Fruit fly (Drosophila melanogaster) whole organism, embryonic: ENCODE data around the gene CG18095.

Experiments used
- Abd-B ChIP-seq: fragments of 200-800 bp; sonication (Bioruptor generic); optimal IDR thresholded peaks from 2 replicates; lab custom pipeline; 2018; ENCODE audit warnings: missing biosample characterization, mild to moderate bottlenecking, missing genetic modification characterization, moderate library complexity
- Aef1 ChIP-seq: fragments of 200-800 bp; sonication (Bioruptor generic); IDR thresholded peaks from 3 replicates; pipeline ENCODE4 v1.3.6; 2022; ENCODE audit warnings: missing biosample characterization, missing genetic modification characterization
- Awh ChIP-seq: fragments of 200-800 bp; sonication (Bioruptor generic); IDR thresholded peaks from 2 replicates; pipeline ENCODE4, ENCODE4 v1.3.6; 2022; ENCODE audit warnings: missing biosample characterization, missing genetic modification characterization
- CG10267 ChIP-seq: fragments of 200-800 bp; sonication (Bioruptor generic); optimal IDR thresholded peaks from 2 replicates; lab custom pipeline; 2018; ENCODE audit warnings: missing biosample characterization, mild to moderate bottlenecking, missing genetic modification characterization, moderate library complexity
- CG11695 ChIP-seq: fragments of 200-800 bp; sonication (Bioruptor generic); IDR thresholded peaks from 3 replicates; pipeline ENCODE4 v1.3.6; 2022; ENCODE audit warnings: missing biosample characterization, missing genetic modification characterization
- CG12659 ChIP-seq: fragments of 200-800 bp; sonication (Bioruptor generic); optimal IDR thresholded peaks from 3 replicates; lab custom pipeline; 2017; ENCODE audit warnings: mild to moderate bottlenecking, missing biosample characterization, missing genetic modification reagents, missing genetic modification characterization
- CG14965 ChIP-seq: fragments of 200-800 bp; sonication (Bioruptor generic); optimal IDR thresholded peaks from 2 replicates; lab custom pipeline; 2016; ENCODE audit warnings: missing biosample characterization, missing genetic modification characterization, borderline replicate concordance
- CG15696 ChIP-seq: fragments of 200-800 bp; sonication (Bioruptor generic); optimal IDR thresholded peaks from 2 replicates; lab custom pipeline; 2019; ENCODE audit warnings: missing biosample characterization, mild to moderate bottlenecking, missing genetic modification characterization, moderate library complexity
- CG17359 ChIP-seq: fragments of 200-800 bp; sonication (Bioruptor generic); optimal IDR thresholded peaks from 3 replicates; lab custom pipeline; 2018; ENCODE audit warnings: missing biosample characterization, mild to moderate bottlenecking, missing genetic modification characterization, moderate library complexity
- CG17912 ChIP-seq: fragments of 200-800 bp; sonication (Bioruptor generic); optimal IDR thresholded peaks from 2 replicates; lab custom pipeline; 2018; ENCODE audit warnings: missing biosample characterization, mild to moderate bottlenecking, missing genetic modification characterization
- CG18262 ChIP-seq: fragments of 200-800 bp; optimal IDR thresholded peaks from 3 replicates; lab custom pipeline; 2019; ENCODE audit warnings: missing biosample characterization, mild to moderate bottlenecking, missing genetic modification characterization, moderate library complexity
- CG2129 ChIP-seq: fragments of 200-800 bp; sonication (Bioruptor generic); IDR thresholded peaks from 2 replicates; pipeline ENCODE4 v1.3.6; 2022; ENCODE audit warnings: missing biosample characterization, missing genetic modification characterization; ENCODE audit not compliant: partially characterized antibody
- CG2678 ChIP-seq: fragments of 200-800 bp; sonication (Bioruptor generic); optimal IDR thresholded peaks from 3 replicates; lab custom pipeline; 2019; ENCODE audit warnings: missing biosample characterization, mild to moderate bottlenecking, missing genetic modification characterization, moderate library complexity
- CG30020 ChIP-seq: fragments of 200-800 bp; optimal IDR thresholded peaks from 2 replicates; lab custom pipeline; 2019; ENCODE audit warnings: missing biosample characterization, mild to moderate bottlenecking, missing genetic modification characterization, moderate library complexity
- CG31365 ChIP-seq: fragments of 200-800 bp; sonication (Bioruptor generic); optimal IDR thresholded peaks from 2 replicates; lab custom pipeline; 2018; ENCODE audit warnings: missing biosample characterization, mild to moderate bottlenecking, missing genetic modification characterization
- CG4424 ChIP-seq: fragments of 200-800 bp; sonication (Bioruptor generic); optimal IDR thresholded peaks from 3 replicates; lab custom pipeline; 2016; ENCODE audit warnings: missing biosample characterization, missing genetic modification characterization
- CG4854 ChIP-seq: fragments of 200-800 bp; sonication (Bioruptor generic); optimal IDR thresholded peaks from 2 replicates; lab custom pipeline; 2016; ENCODE audit warnings: missing biosample characterization, missing genetic modification characterization, inconsistent platforms
- CG6654 ChIP-seq: fragments of 200-800 bp; sonication (Bioruptor generic); optimal IDR thresholded peaks from 2 replicates; lab custom pipeline; 2017; ENCODE audit warnings: missing biosample characterization, mild to moderate bottlenecking, missing genetic modification characterization
- CG7372 ChIP-seq: fragments of 200-800 bp; sonication (Bioruptor generic); IDR thresholded peaks from 2 replicates; pipeline ENCODE4 v1.3.6; 2022; ENCODE audit warnings: missing biosample characterization, missing genetic modification characterization
- CG8089 ChIP-seq: fragments of 200-800 bp; sonication (Bioruptor generic); optimal IDR thresholded peaks from 3 replicates; lab custom pipeline; 2016; ENCODE audit warnings: missing biosample characterization, missing genetic modification characterization
- CkIIα-i1 ChIP-seq: fragments of 200-800 bp; sonication (Bioruptor generic); IDR thresholded peaks from 2 replicates; pipeline ENCODE4 v1.3.6; 2022; ENCODE audit warnings: missing biosample characterization, missing genetic modification characterization
- Doc3 ChIP-seq: fragments of 200-800 bp; sonication (Bioruptor generic); IDR thresholded peaks from 3 replicates; pipeline ENCODE4 v1.3.6; 2022; ENCODE audit warnings: missing biosample characterization, missing genetic modification characterization; ENCODE audit not compliant: partially characterized antibody
- Lim3 ChIP-seq: fragments of 200-800 bp; sonication (Bioruptor generic); IDR thresholded peaks from 2 replicates; pipeline ENCODE4 v1.3.6; 2022; ENCODE audit warnings: missing biosample characterization, missing genetic modification characterization
- Myb ChIP-seq: fragments of 200-800 bp; sonication (Bioruptor generic); optimal IDR thresholded peaks from 2 replicates; lab custom pipeline; 2016; ENCODE audit warnings: missing biosample characterization, missing genetic modification characterization
- Ravus ChIP-seq: fragments of 200-800 bp; sonication (Bioruptor generic); IDR thresholded peaks from 2 replicates; pipeline ENCODE4 v1.3.6; 2022; ENCODE audit warnings: missing biosample characterization, missing genetic modification characterization
- Rx ChIP-seq: fragments of 200-800 bp; sonication (Bioruptor generic); IDR thresholded peaks from 2 replicates; pipeline ENCODE4 v1.3.6; 2022; ENCODE audit warnings: missing biosample characterization, missing genetic modification characterization
- az2 ChIP-seq: fragments of 200-800 bp; sonication (Bioruptor generic); optimal IDR thresholded peaks from 3 replicates; lab custom pipeline; 2016; ENCODE audit warnings: missing biosample characterization, missing genetic modification characterization
- bowl ChIP-seq: fragments of 200-800 bp; sonication (Bioruptor generic); IDR thresholded peaks from 2 replicates; pipeline ENCODE4 v1.3.6; 2022; ENCODE audit warnings: missing biosample characterization, missing genetic modification characterization
- cato ChIP-seq: fragments of 200-800 bp; sonication (Bioruptor generic); optimal IDR thresholded peaks from 2 replicates; lab custom pipeline; 2016; ENCODE audit warnings: missing biosample characterization, missing genetic modification characterization, borderline replicate concordance
- ci ChIP-seq: fragments of 200-800 bp; sonication (Bioruptor generic); IDR thresholded peaks from 3 replicates; pipeline ENCODE4 v1.3.6; 2022; ENCODE audit warnings: missing biosample characterization, missing genetic modification characterization
- corto ChIP-seq: fragments of 200-800 bp; sonication (Bioruptor generic); optimal IDR thresholded peaks from 2 replicates; lab custom pipeline; 2016; ENCODE audit warnings: missing biosample characterization, mild to moderate bottlenecking, missing genetic modification characterization, moderate library complexity
- dm ChIP-seq: fragments of 200-800 bp; sonication (Bioruptor generic); optimal IDR thresholded peaks from 3 replicates; lab custom pipeline; 2016; ENCODE audit warnings: missing biosample characterization, missing genetic modification characterization
- dpn ChIP-seq, 2 experiments: fragments of 200-800 bp; sonication (Bioruptor generic); optimal IDR thresholded peaks; 3 replicates each; lab custom pipeline; 2016; ENCODE audit warnings: missing biosample characterization in 2 of 2, missing genetic modification characterization in 2 of 2
- en ChIP-seq: fragments of 200-800 bp; sonication (Bioruptor generic); optimal IDR thresholded peaks from 2 replicates; lab custom pipeline; 2016; ENCODE audit warnings: missing biosample characterization, missing genetic modification characterization
- gfzf ChIP-seq: fragments of 200-800 bp; sonication (Bioruptor generic); optimal IDR thresholded peaks from 2 replicates; lab custom pipeline; 2016; ENCODE audit warnings: missing biosample characterization, mild to moderate bottlenecking, missing genetic modification characterization, moderate library complexity
- grn ChIP-seq: fragments of 200-800 bp; sonication (Bioruptor generic); optimal IDR thresholded peaks from 3 replicates; lab custom pipeline; 2017; ENCODE audit warnings: missing biosample characterization, missing genetic modification characterization
- insv ChIP-seq, 2 experiments: fragments of 200-800 bp; sonication (Bioruptor generic); optimal IDR thresholded peaks; 3 replicates each; lab custom pipeline; 2016 to 2018; ENCODE audit warnings: missing biosample characterization in 2 of 2, missing genetic modification characterization in 2 of 2
- jigr1 ChIP-seq: fragments of 200-800 bp; sonication (Bioruptor generic); IDR thresholded peaks from 3 replicates; pipeline ENCODE4 v1.3.6; 2022; ENCODE audit warnings: missing biosample characterization, missing genetic modification characterization
- jumu ChIP-seq: fragments of 200-800 bp; sonication (Bioruptor generic); optimal IDR thresholded peaks from 3 replicates; lab custom pipeline; 2016; ENCODE audit warnings: missing biosample characterization, missing genetic modification characterization
- lbe ChIP-seq: fragments of 200-800 bp; sonication (Bioruptor generic); optimal IDR thresholded peaks from 2 replicates; lab custom pipeline; 2016; ENCODE audit warnings: missing biosample characterization, mild to moderate bottlenecking, missing genetic modification characterization
- mirr ChIP-seq: fragments of 200-800 bp; sonication (Bioruptor generic); optimal IDR thresholded peaks from 3 replicates; lab custom pipeline; 2018; ENCODE audit warnings: missing biosample characterization, mild to moderate bottlenecking, missing genetic modification characterization
- nau ChIP-seq: fragments of 200-800 bp; sonication (Bioruptor generic); optimal IDR thresholded peaks from 3 replicates; lab custom pipeline; 2017; ENCODE audit warnings: missing biosample characterization, mild to moderate bottlenecking, missing genetic modification characterization, missing genetic modification reagents
- onecut ChIP-seq: fragments of 200-800 bp; sonication (Bioruptor generic); IDR thresholded peaks from 2 replicates; pipeline ENCODE4 v1.3.6; 2022; ENCODE audit warnings: missing biosample characterization, missing genetic modification characterization
- otp ChIP-seq: fragments of 200-800 bp; sonication (Bioruptor generic); IDR thresholded peaks from 3 replicates; pipeline ENCODE4, ENCODE4 v1.3.6; 2022; ENCODE audit warnings: missing biosample characterization, missing genetic modification characterization
- trh ChIP-seq: fragments of 200-800 bp; sonication (Bioruptor generic); optimal IDR thresholded peaks from 2 replicates; lab custom pipeline; 2016; ENCODE audit warnings: missing biosample characterization, missing genetic modification characterization
- ttk ChIP-seq: fragments of 200-800 bp; sonication (Bioruptor generic); IDR thresholded peaks from 2 replicates; pipeline ENCODE4 v2.1.2; 2022; ENCODE audit warnings: missing biosample characterization, missing genetic modification characterization
- tup ChIP-seq: fragments of 200-800 bp; sonication (Bioruptor generic); optimal IDR thresholded peaks from 2 replicates; lab custom pipeline; 2016; ENCODE audit warnings: missing biosample characterization, mild to moderate bottlenecking, missing genetic modification characterization, moderate library complexity
- wek ChIP-seq: fragments of 200-800 bp; sonication (Bioruptor generic); optimal IDR thresholded peaks from 3 replicates; lab custom pipeline; 2018; ENCODE audit warnings: missing biosample characterization, mild to moderate bottlenecking, missing genetic modification characterization, moderate library complexity
- zfh1 ChIP-seq: fragments of 200-800 bp; sonication (Bioruptor generic); IDR thresholded peaks from 3 replicates; pipeline ENCODE4 v1.3.6; 2022; ENCODE audit warnings: missing biosample characterization, missing genetic modification characterization

CG18095 gene

DNA sequence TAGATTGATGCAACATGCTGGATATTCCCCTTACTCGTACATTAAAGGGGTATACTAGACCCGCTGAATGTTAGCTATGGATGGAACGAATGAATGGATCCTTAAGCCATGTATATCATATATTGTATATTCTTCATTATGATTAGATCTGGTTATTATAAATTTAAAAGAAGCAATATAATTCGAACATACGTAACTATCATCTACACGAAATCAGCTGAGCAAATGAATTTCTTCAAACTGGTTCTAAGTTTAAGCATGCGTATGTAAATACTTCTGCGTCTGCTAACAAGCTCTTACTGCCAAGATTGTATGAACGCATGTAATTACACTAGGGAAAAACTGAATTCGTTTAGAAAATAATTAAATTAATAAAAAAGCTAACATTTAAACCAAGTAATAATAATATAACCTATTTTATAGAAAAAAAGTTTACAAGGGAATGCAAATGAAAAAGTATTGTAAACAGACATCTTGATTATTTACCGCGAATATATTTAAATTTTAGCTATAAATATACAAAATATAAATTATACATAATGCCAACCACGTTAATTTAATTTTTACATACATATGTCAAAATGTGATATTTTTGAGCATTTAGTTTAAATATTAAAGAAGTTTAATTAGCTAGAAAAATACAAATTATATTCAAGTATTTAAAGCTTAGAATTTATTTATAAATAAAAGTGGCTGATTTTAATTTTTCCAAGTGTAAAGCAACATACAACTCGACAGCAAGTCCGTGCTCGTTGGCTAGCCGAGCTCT is 10.3 kb downstream of the CG18095 start (continued):
- TF ChIP-seq CG11695 (GFP tag; lab: Robert Waterston, UW) (peak; percentile 58; the same call in 2 of the 3 replicates), en (GFP tag; lab: Kevin White, UChicago) (no peak), trh (GFP tag; lab: Kevin White, UChicago) (no peak), otp (GFP tag; lab: Robert Waterston, UW) (peak; percentile 36; the same call in 1 of the 3 replicates), CG17912 (GFP tag; lab: Kevin White, UChicago) (no peak), Rx (GFP tag; lab: Robert Waterston, UW) (peak; percentile 51; the same call in 1 of the 2 replicates), Doc3 (GFP tag; lab: Robert Waterston, UW) (no peak), mirr (GFP tag; lab: Kevin White, UChicago) (no peak), jumu (GFP tag; lab: Kevin White, UChicago) (peak; percentile 1), CG7372 (GFP tag; lab: Robert Waterston, UW) (no peak), zfh1 (GFP tag; lab: Robert Waterston, UW) (peak; percentile 80), dpn (GFP tag; optimal IDR thresholded peaks at IDR 0.05; lab: Kevin White, UChicago) (peak; percentile 48 to 57), CG6654 (no peak), ttk (GFP tag; lab: Robert Waterston, UW) (peak; percentile 43; the same call in 1 of the 2 replicates), onecut (0 out of 2 replicates have a peak, but pooled peaks have one; percentile 18), Aef1 (GFP tag; lab: Robert Waterston, UW) (peak; percentile 19; the same call in 1 of the 3 replicates), CG31365 (tag; lab: Kevin White, UChicago) (no peak), CG18262 (peak; percentile 93), Abd-B (GFP tag; lab: Kevin White, UChicago) (peak; percentile 53), CG12659 (peak; percentile 76), grn (GFP tag; lab: Kevin White, UChicago) (no peak), CG8089 (peak; percentile 46), bowl (GFP tag; lab: Robert Waterston, UW) (0 out of 2 replicates have a peak, but pooled peaks have one; percentile 27), wek (GFP tag; lab: Kevin White, UChicago) (peak; percentile 36), tup (GFP tag; lab: Kevin White, UChicago) (no peak), CG2129 (no peak), dm (GFP tag; lab: Kevin White, UChicago) (no peak), az2 (GFP tag; lab: Kevin White, UChicago) (peak; percentile 40), corto (GFP tag; lab: Kevin White, UChicago) (no peak), Ravus (no peak), ci (GFP tag; lab: Robert Waterston, UW) (peak; percentile 80), jigr1 (no peak), CG4854 (peak; percentile 34), gfzf (GFP tag; lab: Kevin White, UChicago) (no peak), CG10267 (tag; lab: Kevin White, UChicago) (peak; percentile 69), CG17359 (tag; lab: Kevin White, UChicago) (peak; percentile 66), insv (GFP tag; optimal IDR thresholded peaks at IDR 0.05; lab: Kevin White, UChicago) (no peak), nau (no peak), CkIIα-i1 (GFP tag; lab: Robert Waterston, UW) (no peak), CG14965 (GFP tag; lab: Kevin White, UChicago) (no peak), Myb (no peak), lbe (GFP tag; lab: Kevin White, UChicago) (no peak), CG15696 (tag; lab: Kevin White, UChicago) (no peak), CG30020 (tag; lab: Kevin White, UChicago) (peak; percentile 60), Lim3 (no peak), CG4424 (GFP tag; lab: Kevin White, UChicago) (peak; percentile 61), cato (GFP tag; lab: Kevin White, UChicago) (no peak), CG2678 (tag; lab: Kevin White, UChicago) (peak; percentile 84), Awh (GFP tag; lab: Robert Waterston, UW) (peak; percentile 75)
